Worm (Caenorhabditis elegans) whole organism, mixed stage, embryonic: ENCODE data around the gene nfu-1.

Source experiments
- M03D4.4 ChIP-seq: sonication (generic microtip); optimal IDR thresholded peaks from 2 replicates; lab custom pipeline; 2017; ENCODE audit warnings: mild to moderate bottlenecking, missing genetic modification characterization, missing compliant biosample characterization
- blmp-1 ChIP-seq: fragments of 150-350 bp; optimal IDR thresholded peaks from 2 replicates; lab custom pipeline; 2014; ENCODE audit warnings: missing biosample characterization, missing genetic modification characterization
- ceh-43 ChIP-seq: fragments of 200-800 bp; sonication (Bioruptor generic); optimal IDR thresholded peaks from 2 replicates; lab custom pipeline; 2018; ENCODE audit warnings: mild to moderate bottlenecking, missing genetic modification characterization, moderate library complexity, missing compliant biosample characterization
- ces-1 ChIP-seq: fragments of 150-350 bp; optimal IDR thresholded peaks from 2 replicates; lab custom pipeline; 2014; ENCODE audit warnings: missing biosample characterization, missing genetic modification reagents, missing genetic modification characterization
- drap-1 ChIP-seq: fragments of 200-800 bp; sonication (Bioruptor generic); optimal IDR thresholded peaks from 3 replicates; lab custom pipeline; 2018; ENCODE audit warnings: mild to moderate bottlenecking, missing genetic modification characterization, missing compliant biosample characterization
- elt-1 ChIP-seq: sonication (generic microtip); optimal IDR thresholded peaks from 2 replicates; lab custom pipeline; 2017; ENCODE audit warnings: missing genetic modification characterization, mild to moderate bottlenecking, missing compliant biosample characterization, antibody characterized with exemption, moderate library complexity, borderline replicate concordance; ENCODE audit not compliant: insufficient read depth
- ham-2 ChIP-seq: fragments of 200-800 bp; sonication (Bioruptor generic); optimal IDR thresholded peaks from 2 replicates; lab custom pipeline; 2018; ENCODE audit warnings: mild to moderate bottlenecking, missing genetic modification characterization, missing compliant biosample characterization
- hlh-1 ChIP-seq: fragments of 150-350 bp; optimal IDR thresholded peaks from 2 replicates; lab custom pipeline; 2014; ENCODE audit warnings: missing biosample characterization, missing genetic modification reagents, missing genetic modification characterization
- lin-13 ChIP-seq: fragments of 150-350 bp; optimal IDR thresholded peaks from 2 replicates; lab custom pipeline; 2014; ENCODE audit warnings: missing biosample characterization, missing genetic modification characterization
- lin-32 ChIP-seq: fragments of 200-800 bp; sonication (Bioruptor generic); optimal IDR thresholded peaks from 2 replicates; lab custom pipeline; 2018; ENCODE audit warnings: mild to moderate bottlenecking, missing genetic modification characterization, missing compliant biosample characterization
- lsy-2 ChIP-seq: fragments of 150-350 bp; optimal IDR thresholded peaks from 2 replicates; lab custom pipeline; 2014; ENCODE audit warnings: missing biosample characterization, missing genetic modification characterization
- mls-2 ChIP-seq: sonication (generic microtip); optimal IDR thresholded peaks from 2 replicates; lab custom pipeline; 2016; ENCODE audit warnings: mild to moderate bottlenecking, missing genetic modification characterization, moderate library complexity, missing compliant biosample characterization
- nhr-12 ChIP-seq: fragments of 150-350 bp; optimal IDR thresholded peaks from 2 replicates; lab custom pipeline; 2014; ENCODE audit warnings: missing biosample characterization, missing genetic modification characterization
- nhr-2 ChIP-seq: fragments of 150-350 bp; optimal IDR thresholded peaks from 2 replicates; lab custom pipeline; 2014; ENCODE audit warnings: missing biosample characterization, missing genetic modification characterization
- nhr-237 ChIP-seq: fragments of 150-350 bp; optimal IDR thresholded peaks from 2 replicates; lab custom pipeline; 2014; ENCODE audit warnings: missing biosample characterization, missing genetic modification characterization
- nhr-28 ChIP-seq: fragments of 150-350 bp; optimal IDR thresholded peaks from 2 replicates; lab custom pipeline; 2014; ENCODE audit warnings: missing biosample characterization, missing genetic modification characterization
- pha-4 ChIP-seq: fragments of 150-350 bp; optimal IDR thresholded peaks from 2 replicates; lab custom pipeline; 2018; ENCODE audit warnings: missing biosample characterization, missing genetic modification reagents, missing genetic modification characterization
- sptf-1 ChIP-seq: sonication (generic microtip); optimal IDR thresholded peaks from 2 replicates; lab custom pipeline; 2017; ENCODE audit warnings: mild to moderate bottlenecking, missing genetic modification characterization, moderate library complexity, missing compliant biosample characterization
- unc-120 ChIP-seq: sonication (generic microtip); optimal IDR thresholded peaks from 2 replicates; lab custom pipeline; 2017; ENCODE audit warnings: missing genetic modification characterization, missing compliant biosample characterization; ENCODE audit not compliant: poor library complexity, severe bottlenecking
- unc-62 ChIP-seq: fragments of 150-350 bp; optimal IDR thresholded peaks from 2 replicates; lab custom pipeline; 2014; ENCODE audit warnings: missing biosample characterization, missing genetic modification reagents, missing genetic modification characterization

The nfu-1 gene

DNA sequence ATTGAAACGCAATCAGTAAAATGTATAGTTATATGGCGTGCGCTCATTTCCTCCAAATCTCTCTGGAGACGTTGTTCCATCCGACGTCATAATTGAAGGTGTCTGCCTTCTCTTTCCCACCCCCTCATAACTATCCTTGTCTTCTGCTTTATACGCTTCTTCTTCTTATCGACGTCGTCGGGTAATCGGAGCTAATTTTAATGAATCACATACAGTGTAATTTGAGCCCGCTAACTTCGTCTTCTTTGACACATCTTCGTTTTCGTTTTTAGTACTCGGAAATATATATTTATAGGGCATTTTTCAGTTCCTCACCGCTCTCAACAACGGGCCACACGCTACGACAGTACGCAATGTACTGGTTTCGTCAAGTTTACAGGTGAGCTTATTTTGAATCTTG lies 49.2 kb downstream of the nfu-1 start, which contains the start of gene ins-1:
TSS of gene ins-1 (plus strand) at position 301 of the 400 bp plus-strand sequence.
- TF ChIP-seq pha-4 (tag; lab: Kevin White, UChicago) = no peak
- no peak for TF ChIP-seq nhr-12
- no peak for TF ChIP-seq lin-13
- TF ChIP-seq sptf-1 = no peak
- TF ChIP-seq M03D4.4 (tag; lab: Kevin White, UChicago) = no peak
- no peak for TF ChIP-seq lsy-2 (tag; lab: Kevin White, UChicago)
- TF ChIP-seq nhr-237 (tag; lab: Kevin White, UChicago) = no peak
- TF ChIP-seq ces-1 (GFP tag; lab: Kevin White, UChicago) = no peak
- TF ChIP-seq, all 35 proteins: peak for 0

DNA sequence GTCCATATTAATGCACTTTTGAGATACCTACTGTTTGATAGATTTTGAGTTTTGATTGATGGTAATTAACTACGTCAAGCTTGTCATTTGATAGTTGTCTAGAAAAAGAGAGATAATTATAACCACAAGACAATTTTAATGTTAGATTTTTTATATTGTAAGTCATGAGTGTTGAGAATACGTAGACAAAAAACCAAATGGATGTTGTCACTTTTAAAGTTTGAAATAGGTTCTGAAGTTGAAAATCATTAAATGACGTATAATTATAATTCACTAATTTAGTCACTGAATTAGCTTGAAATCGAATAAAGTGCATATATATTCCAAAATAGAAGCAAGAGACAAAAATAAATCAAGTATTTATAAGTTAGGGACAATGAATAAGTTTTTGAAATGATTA lies 49.9 kb downstream of the nfu-1 start:
- no peak for TF ChIP-seq blmp-1 (tag; lab: Kevin White, UChicago)
- TF ChIP-seq ceh-43 = no peak
- no peak for TF ChIP-seq hlh-1 (tag; lab: Kevin White, UChicago)
- TF ChIP-seq elt-1 (tag; lab: Kevin White, UChicago) = no peak
- TF ChIP-seq drap-1 = no peak
- no peak for TF ChIP-seq lin-32
- no peak for TF ChIP-seq M03D4.4 (tag; lab: Kevin White, UChicago)
- no peak for TF ChIP-seq unc-120 (tag; lab: Kevin White, UChicago)
- no peak for TF ChIP-seq nhr-2 (tag; lab: Kevin White, UChicago)
- no peak for TF ChIP-seq mls-2 (tag; lab: Kevin White, UChicago)
- no peak for TF ChIP-seq nhr-28 (tag; lab: Kevin White, UChicago)
- TF ChIP-seq unc-62 (GFP tag; lab: Kevin White, UChicago) = no peak
- TF ChIP-seq ham-2 = no peak
- no peak for TF ChIP-seq pha-4 (tag; lab: Kevin White, UChicago)
- no peak for TF ChIP-seq lsy-2 (tag; lab: Kevin White, UChicago)
